Worm (Caenorhabditis elegans) whole organism, L3 larva: ENCODE measurements around the gene glr-6.

ENCODE experiments used
- ZK546.5 ChIP-seq: sonication (generic microtip); optimal IDR thresholded peaks from 2 replicates; lab custom pipeline; 2017; ENCODE audit warnings: missing biosample characterization, missing genetic modification characterization
- fos-1 ChIP-seq: fragments of 150-350 bp; optimal IDR thresholded peaks from 2 replicates; lab custom pipeline; 2014; ENCODE audit warnings: missing biosample characterization, missing genetic modification characterization
- nhr-237 ChIP-seq: fragments of 150-350 bp; optimal IDR thresholded peaks from 2 replicates; lab custom pipeline; 2014; ENCODE audit warnings: missing biosample characterization, missing genetic modification characterization
- pha-4 ChIP-seq: fragments of 150-350 bp; optimal IDR thresholded peaks from 2 replicates; lab custom pipeline; 2014; ENCODE audit warnings: missing biosample characterization, missing genetic modification reagents, missing genetic modification characterization
- unc-39 ChIP-seq: sonication (generic microtip); optimal IDR thresholded peaks from 4 replicates; lab custom pipeline; 2017; ENCODE audit warnings: missing biosample characterization, missing genetic modification characterization
- unc-62 ChIP-seq: fragments of 150-350 bp; sonication (generic microtip); optimal IDR thresholded peaks from 4 replicates; lab custom pipeline; 2014; ENCODE audit warnings: missing biosample characterization, missing genetic modification reagents, missing genetic modification characterization
- ztf-11 ChIP-seq: fragments of 150-350 bp; optimal IDR thresholded peaks from 2 replicates; lab custom pipeline; 2014; ENCODE audit warnings: missing biosample characterization, missing genetic modification characterization

- TF ChIP-seq unc-62 (no peak), ztf-11 (no peak), unc-39 (tag; lab: Kevin White, UChicago) (no peak), pha-4 (tag; lab: Kevin White, UChicago) (no peak), nhr-237 (tag; lab: Kevin White, UChicago) (no peak), ZK546.5 (tag; lab: Kevin White, UChicago) (no peak), fos-1 (no peak)
These were observed 48.9 kb upstream of the glr-6 start, which contains the start of gene unc-6 for ce11 chrX:6889374-6889773.
